Worm (Caenorhabditis elegans): ENCODE data around the gene nhr-61.

DNA sequence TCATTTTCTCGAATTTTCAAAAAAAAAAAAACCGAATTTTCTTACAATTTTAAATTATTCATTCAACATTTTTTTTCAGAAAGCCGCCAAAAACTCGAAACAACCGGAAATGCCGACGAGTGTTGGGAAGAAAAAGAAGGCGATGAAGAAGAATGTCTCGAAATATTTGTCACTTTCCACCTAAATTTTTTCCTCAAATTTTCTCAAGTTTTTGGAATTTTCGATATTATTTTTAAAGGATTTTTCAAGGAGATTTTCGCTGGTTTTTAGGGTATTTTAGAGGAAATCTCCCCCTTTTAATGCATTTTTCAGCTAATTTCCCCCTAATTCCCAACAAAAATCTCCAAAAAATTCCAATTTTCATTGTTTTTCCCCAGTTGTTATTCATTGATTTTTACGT is 47.8 kb upstream of the nhr-61 start:
- no peak for TF ChIP-seq lin-38 (GFP tag; IDR thresholded peaks at IDR 0.05)
- TF ChIP-seq T26A8.4 (GFP tag; IDR thresholded peaks at IDR 0.05) = no peak
- no peak for TF ChIP-seq nhr-77 (tag; optimal IDR thresholded peaks at IDR 0.05)
- no peak for TF ChIP-seq unc-130 (GFP tag; optimal IDR thresholded peaks at IDR 0.05)

All from whole organism, L4 larva.